Worm (Caenorhabditis elegans): ENCODE measurements around the gene seb-3.

Gene seb-3

ce11 chrX:15060303-15060702 is 34.2 kb downstream of the seb-3 start, which contains the start of gene fbxa-96:
Gene fbxa-96, minus strand, starts transcription at chrX:15060403.
- TF ChIP-seq pax-3 (tag; optimal IDR thresholded peaks at IDR 0.05), result no peak

ce11 chrX:15069242-15069641 is 43.1 kb downstream of the seb-3 start, which contains the start of gene mam-6:
Gene mam-6, minus strand, starts transcription at chrX:15069342.
- no peak for TF ChIP-seq pag-3 (tag; optimal IDR thresholded peaks at IDR 0.05; ENCODE audit: borderline replicate concordance, insufficient read depth)
- TF ChIP-seq fkh-4 (tag; optimal IDR thresholded peaks at IDR 0.05; ENCODE audit: borderline replicate concordance), result no peak
- no peak for TF ChIP-seq elt-2 (tag; optimal IDR thresholded peaks at IDR 0.05)
- TF ChIP-seq C34B4.2 (tag; optimal IDR thresholded peaks at IDR 0.05), result no peak
- no peak for TF ChIP-seq mab-9 (GFP tag; IDR thresholded peaks at IDR 0.05)
- no peak for TF ChIP-seq egl-27 (tag; optimal IDR thresholded peaks at IDR 0.05)
- TF ChIP-seq ceh-90 (tag; optimal IDR thresholded peaks at IDR 0.05), result no peak
- TF ChIP-seq lin-13 (GFP tag; optimal IDR thresholded peaks at IDR 0.05), result no peak
- TF ChIP-seq lin-14 (GFP tag; optimal IDR thresholded peaks at IDR 0.05), result no peak
- TF ChIP-seq ces-1 (GFP tag; optimal IDR thresholded peaks at IDR 0.05), result no peak
- TF ChIP-seq mdl-1 (tag; optimal IDR thresholded peaks at IDR 0.05), result no peak
- TF ChIP-seq tbx-2 (tag; optimal IDR thresholded peaks at IDR 0.05), result no peak
- no peak for TF ChIP-seq mef-2 (tag; optimal IDR thresholded peaks at IDR 0.05)
- TF ChIP-seq ceh-88 (GFP tag; IDR thresholded peaks at IDR 0.05), result no peak
- TF ChIP-seq snpc-4 (tag; optimal IDR thresholded peaks at IDR 0.05), result no peak

ce11 chrX:15070137-15070536 is 44.0 kb downstream of the seb-3 start:
- TF ChIP-seq blmp-1 (tag; optimal IDR thresholded peaks at IDR 0.05) (no peak), nhr-84 (tag; optimal IDR thresholded peaks at IDR 0.05) (no peak), snpc-4 (tag; optimal IDR thresholded peaks at IDR 0.05) (peak; percentile 54), pag-3 (tag; optimal IDR thresholded peaks at IDR 0.05; ENCODE audit: borderline replicate concordance, insufficient read depth) (no peak), alr-1 (tag; optimal IDR thresholded peaks at IDR 0.05; ENCODE audit: borderline replicate concordance) (no peak)

ce11 chrX:15072877-15073276 is 46.8 kb downstream of the seb-3 start:
- no peak for TF ChIP-seq fkh-8 (tag; optimal IDR thresholded peaks at IDR 0.05)
- TF ChIP-seq ceh-88 (GFP tag; IDR thresholded peaks at IDR 0.05), result no peak
- TF ChIP-seq dpl-1 (GFP tag; optimal IDR thresholded peaks at IDR 0.05), result peak in 1 of 3 experiments; percentile 8
- TF ChIP-seq lin-14 (GFP tag; optimal IDR thresholded peaks at IDR 0.05), result peak; percentile 56
- peak; percentile 81 for TF ChIP-seq nhr-20 (tag; optimal IDR thresholded peaks at IDR 0.05)
- no peak for TF ChIP-seq zip-4 (GFP tag; optimal IDR thresholded peaks at IDR 0.05)
- peak; percentile 67 for TF ChIP-seq snu-23 (GFP tag; optimal IDR thresholded peaks at IDR 0.05)
- TF ChIP-seq nhr-85 (tag), result peak; percentile 96
- TF ChIP-seq nhr-19 (GFP tag; conservative IDR thresholded peaks at IDR 0.05), result peak; percentile 49
- TF ChIP-seq tlp-1 (tag; optimal IDR thresholded peaks at IDR 0.05), result no peak
- TF ChIP-seq elt-3 (tag; optimal IDR thresholded peaks at IDR 0.05), result peak in 2 of 6 experiments; percentile 71 to 72
- TF ChIP-seq efl-1 (optimal IDR thresholded peaks at IDR 0.05), result no peak
- TF ChIP-seq efl-1 (GFP tag; optimal IDR thresholded peaks at IDR 0.05 in 1 of 2), result peak in 1 of 2 experiments; percentile 58
- peak; percentile 94 for TF ChIP-seq blmp-1 (tag; optimal IDR thresholded peaks at IDR 0.05)
- TF ChIP-seq lin-35 (GFP tag; optimal IDR thresholded peaks at IDR 0.05), result peak in 1 of 2 experiments; percentile 35
- TF ChIP-seq lir-3 (tag; optimal IDR thresholded peaks at IDR 0.05; ENCODE audit: poor library complexity), result no peak
- TF ChIP-seq tbx-2 (tag; optimal IDR thresholded peaks at IDR 0.05), result peak; percentile 69
- TF ChIP-seq unc-98 (GFP tag; IDR thresholded peaks at IDR 0.05), result no peak
- TF ChIP-seq nhr-28 (tag; optimal IDR thresholded peaks at IDR 0.05), result no peak
- TF ChIP-seq unc-130 (tag; optimal IDR thresholded peaks at IDR 0.05), result peak; percentile 28
- no peak for TF ChIP-seq C34B4.2 (tag; optimal IDR thresholded peaks at IDR 0.05)
- peak; percentile 80 for TF ChIP-seq nhr-71 (tag; optimal IDR thresholded peaks at IDR 0.05)
- TF ChIP-seq ama-1 (optimal IDR thresholded peaks at IDR 0.05), result no peak
- no peak for TF ChIP-seq C04F5.9 (tag; optimal IDR thresholded peaks at IDR 0.05)
- TF ChIP-seq ceh-63 (GFP tag; optimal IDR thresholded peaks at IDR 0.05), result no peak
- no peak for TF ChIP-seq sox-4 (tag; optimal IDR thresholded peaks at IDR 0.05)
- no peak for TF ChIP-seq unc-30 (tag; optimal IDR thresholded peaks at IDR 0.05)
- 0 out of 2 replicates have a peak, but pooled peaks have one; percentile 61 for TF ChIP-seq grh-1 (GFP tag; IDR thresholded peaks at IDR 0.05)
- no peak for TF ChIP-seq fkh-10 (GFP tag; optimal IDR thresholded peaks at IDR 0.05)
- TF ChIP-seq nhr-90 (tag; optimal IDR thresholded peaks at IDR 0.05; ENCODE audit: poor library complexity), result peak; percentile 74
- TF ChIP-seq mdl-1 (tag; optimal IDR thresholded peaks at IDR 0.05), result peak in 1 of 2 experiments; percentile 35
